Worm (Caenorhabditis elegans): ENCODE measurements around the gene subs-4.
A peak's percentile ranks its signal among the peaks of the same experiment; 100 is the strongest.

The subs-4 gene

DNA sequence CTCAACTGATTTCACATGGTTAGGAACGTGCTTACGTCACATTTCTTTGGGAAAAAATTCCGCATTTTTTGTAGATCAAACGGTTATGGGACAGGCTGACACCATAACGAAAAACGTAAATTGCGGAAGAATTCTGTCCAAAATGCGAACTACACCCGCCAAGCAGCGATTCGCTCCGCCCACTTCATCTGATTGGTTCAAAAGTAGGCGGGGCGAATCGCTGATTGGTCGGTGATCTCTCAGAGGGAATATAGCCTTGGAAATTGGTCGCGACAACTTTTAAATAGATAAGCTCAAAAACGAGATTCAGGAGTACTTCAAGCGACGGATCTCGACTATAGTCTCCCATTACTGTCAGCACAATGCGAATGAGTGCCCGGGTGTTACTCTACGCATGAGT, 44.4 kb upstream of the subs-4 start:
- TF ChIP-seq mep-1 (tag; optimal IDR thresholded peaks at IDR 0.05): no peak
- no peak for TF ChIP-seq M03D4.4 (tag; optimal IDR thresholded peaks at IDR 0.05)
- TF ChIP-seq nhr-76 (tag; optimal IDR thresholded peaks at IDR 0.05): no peak
- TF ChIP-seq nhr-12 (tag; optimal IDR thresholded peaks at IDR 0.05): no peak
- no peak for TF ChIP-seq nhr-2 (tag; optimal IDR thresholded peaks at IDR 0.05)
- TF ChIP-seq bed-3 (GFP tag; optimal IDR thresholded peaks at IDR 0.05): no peak
- TF ChIP-seq mls-2 (tag; optimal IDR thresholded peaks at IDR 0.05): no peak
- TF ChIP-seq ztf-11 (tag; optimal IDR thresholded peaks at IDR 0.05): no peak
- no peak for TF ChIP-seq sptf-1 (tag; optimal IDR thresholded peaks at IDR 0.05)
- TF ChIP-seq pha-4 (tag; optimal IDR thresholded peaks at IDR 0.05): no peak
- TF ChIP-seq blmp-1 (tag; optimal IDR thresholded peaks at IDR 0.05): no peak
- TF ChIP-seq ceh-83 (GFP tag; optimal IDR thresholded peaks at IDR 0.05): no peak
- no peak for TF ChIP-seq unc-62 (GFP tag; optimal IDR thresholded peaks at IDR 0.05)
- TF ChIP-seq mab-5 (tag; optimal IDR thresholded peaks at IDR 0.05): no peak
- no peak for TF ChIP-seq ceh-39 (tag; optimal IDR thresholded peaks at IDR 0.05)
- no peak for TF ChIP-seq ham-2 (GFP tag; optimal IDR thresholded peaks at IDR 0.05)
- TF ChIP-seq unc-120 (tag; optimal IDR thresholded peaks at IDR 0.05; ENCODE audit: poor library complexity, severe bottlenecking): no peak
- TF ChIP-seq cnd-1 (tag; optimal IDR thresholded peaks at IDR 0.05): no peak
- TF ChIP-seq nhr-28 (tag; optimal IDR thresholded peaks at IDR 0.05): no peak
- no peak for TF ChIP-seq sem-2 (GFP tag; optimal IDR thresholded peaks at IDR 0.05)

DNA sequence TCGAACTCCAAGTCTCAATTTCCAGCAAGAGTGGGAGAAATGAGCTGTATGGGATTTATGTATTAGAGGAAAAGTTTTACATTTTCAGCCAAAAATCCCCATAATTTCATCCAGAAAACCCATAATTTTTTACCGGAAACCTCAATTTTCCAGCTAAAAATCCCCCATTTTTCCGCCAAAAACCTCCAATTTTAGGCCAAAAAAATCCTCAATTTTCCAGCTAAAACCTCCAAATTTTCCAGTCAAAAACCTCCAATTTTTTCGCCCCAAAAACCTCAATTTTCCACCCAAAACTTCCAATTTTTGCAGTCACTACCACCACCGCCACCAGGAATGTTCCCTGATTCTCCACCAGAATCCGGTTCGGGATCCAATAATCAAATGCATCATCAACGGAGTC, 40.6 kb upstream of the subs-4 start:
- no peak for TF ChIP-seq sem-2 (GFP tag; optimal IDR thresholded peaks at IDR 0.05)
- TF ChIP-seq elt-1 (tag; optimal IDR thresholded peaks at IDR 0.05; ENCODE audit: borderline replicate concordance, insufficient read depth): no peak
- no peak for TF ChIP-seq blmp-1 (tag; optimal IDR thresholded peaks at IDR 0.05)
- no peak for TF ChIP-seq snpc-4 (tag; optimal IDR thresholded peaks at IDR 0.05)
- no peak for TF ChIP-seq tbx-8 (GFP tag; optimal IDR thresholded peaks at IDR 0.05)
- no peak for TF ChIP-seq ceh-39 (tag; optimal IDR thresholded peaks at IDR 0.05)
- TF ChIP-seq lsy-2 (tag; optimal IDR thresholded peaks at IDR 0.05): no peak
- TF ChIP-seq elt-3 (tag; optimal IDR thresholded peaks at IDR 0.05): no peak
- no peak for TF ChIP-seq pha-4 (tag; optimal IDR thresholded peaks at IDR 0.05)
- TF ChIP-seq ham-2 (GFP tag; optimal IDR thresholded peaks at IDR 0.05): no peak
- no peak for TF ChIP-seq flh-1 (GFP tag; optimal IDR thresholded peaks at IDR 0.05)
- no peak for TF ChIP-seq mep-1 (tag; optimal IDR thresholded peaks at IDR 0.05)
- TF ChIP-seq ztf-11 (tag; optimal IDR thresholded peaks at IDR 0.05): no peak
- TF ChIP-seq lin-32 (GFP tag; optimal IDR thresholded peaks at IDR 0.05): no peak
- TF ChIP-seq lin-13 (tag; optimal IDR thresholded peaks at IDR 0.05): no peak
- no peak for TF ChIP-seq zip-8 (tag; optimal IDR thresholded peaks at IDR 0.05)
- TF ChIP-seq nhr-2 (tag; optimal IDR thresholded peaks at IDR 0.05): no peak
- no peak for TF ChIP-seq nhr-76 (tag; optimal IDR thresholded peaks at IDR 0.05)

DNA sequence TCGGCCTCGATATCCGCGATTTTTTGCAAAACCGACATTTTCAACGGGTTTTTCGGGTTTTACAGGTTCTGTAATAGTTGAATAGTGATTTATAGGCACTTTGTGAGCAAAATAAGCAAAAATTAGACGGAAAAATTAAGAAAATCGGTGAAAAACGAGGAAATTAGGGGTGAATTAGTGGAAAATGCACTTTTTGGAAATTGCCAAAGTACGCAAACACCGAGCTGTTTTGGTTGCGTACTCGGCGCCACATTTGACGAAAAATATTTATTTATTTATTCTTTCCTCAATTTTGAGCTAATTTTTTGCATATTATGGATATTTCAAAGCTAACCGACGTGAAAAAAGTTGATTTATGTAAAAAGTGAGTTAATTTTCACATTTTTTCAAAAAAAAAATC, 39.0 kb upstream of the subs-4 start, which contains the start of the genes T28D6.6 and pen-2:
Gene T28D6.6 (minus strand): TSS at position 68 of the 400 bp plus-strand sequence.
Gene pen-2 (plus strand): TSS at position 282 of the 400 bp plus-strand sequence.
- TF ChIP-seq unc-120 (tag; optimal IDR thresholded peaks at IDR 0.05; ENCODE audit: poor library complexity, severe bottlenecking) (peak; percentile 31), lin-32 (GFP tag; optimal IDR thresholded peaks at IDR 0.05) (no peak), ces-1 (GFP tag; optimal IDR thresholded peaks at IDR 0.05) (peak; percentile 74)

DNA sequence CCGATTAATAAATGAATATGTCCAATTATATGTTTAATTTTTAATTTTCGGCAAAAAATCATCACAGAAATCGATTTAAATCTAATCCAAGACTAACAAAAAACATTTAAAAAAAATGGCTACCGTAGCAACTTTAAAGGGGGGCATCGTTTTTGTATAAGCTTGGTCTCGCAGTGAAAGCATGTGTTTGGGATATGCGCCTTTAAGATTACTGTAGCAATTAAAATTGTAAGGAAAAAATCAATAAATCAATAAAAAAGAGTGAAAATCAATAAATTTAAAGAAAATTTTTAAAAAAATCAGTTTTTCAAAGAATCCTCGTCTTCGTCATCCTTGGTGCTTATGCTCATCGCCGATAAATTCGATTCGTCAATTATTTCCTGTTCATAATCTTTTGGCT, 37.9 kb upstream of the subs-4 start:
- no peak for TF ChIP-seq lin-13 (tag; optimal IDR thresholded peaks at IDR 0.05)
- no peak for TF ChIP-seq M03D4.4 (tag; optimal IDR thresholded peaks at IDR 0.05)
- TF ChIP-seq ceh-43 (GFP tag; optimal IDR thresholded peaks at IDR 0.05): no peak
- TF ChIP-seq elt-3 (tag; optimal IDR thresholded peaks at IDR 0.05): no peak
- no peak for TF ChIP-seq elt-1 (tag; optimal IDR thresholded peaks at IDR 0.05; ENCODE audit: borderline replicate concordance, insufficient read depth)
- no peak for TF ChIP-seq unc-62 (GFP tag; optimal IDR thresholded peaks at IDR 0.05)
- no peak for TF ChIP-seq flh-1 (GFP tag; optimal IDR thresholded peaks at IDR 0.05)
- TF ChIP-seq bed-3 (GFP tag; optimal IDR thresholded peaks at IDR 0.05): no peak
- TF ChIP-seq tbx-8 (GFP tag; optimal IDR thresholded peaks at IDR 0.05): no peak

DNA sequence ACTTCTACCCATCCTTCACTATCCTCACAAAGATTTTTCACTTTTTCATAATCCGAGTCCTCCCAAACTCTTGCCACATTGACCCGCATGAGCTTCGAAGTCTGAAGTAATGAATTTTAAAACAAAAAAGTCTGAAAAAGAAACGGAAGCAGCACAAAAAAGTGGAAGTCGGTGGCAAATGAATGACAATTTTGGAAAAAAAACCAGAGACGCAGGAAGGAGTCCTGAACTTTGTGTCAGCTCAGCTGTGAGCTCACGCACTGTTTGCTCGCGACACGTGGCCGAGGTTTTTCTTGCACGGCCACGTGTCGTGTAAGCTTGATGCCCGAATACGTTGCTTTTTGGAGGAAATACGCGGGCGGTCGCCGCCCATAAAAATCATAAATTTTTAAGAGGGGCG, 35.6 kb upstream of the subs-4 start, which contains the start of gene T28D6.7:
Gene T28D6.7 (minus strand): TSS at position 101 of the 400 bp plus-strand sequence.
- no peak for TF ChIP-seq nhr-12 (tag; optimal IDR thresholded peaks at IDR 0.05)
- TF ChIP-seq elt-3 (tag; optimal IDR thresholded peaks at IDR 0.05): no peak
- no peak for TF ChIP-seq ceh-39 (tag; optimal IDR thresholded peaks at IDR 0.05)
- no peak for TF ChIP-seq ceh-43 (GFP tag; optimal IDR thresholded peaks at IDR 0.05)
- no peak for TF ChIP-seq lin-13 (tag; optimal IDR thresholded peaks at IDR 0.05)
- TF ChIP-seq sem-2 (GFP tag; optimal IDR thresholded peaks at IDR 0.05): no peak
- no peak for TF ChIP-seq tbx-8 (GFP tag; optimal IDR thresholded peaks at IDR 0.05)
- TF ChIP-seq mls-2 (tag; optimal IDR thresholded peaks at IDR 0.05): no peak
- TF ChIP-seq mep-1 (tag; optimal IDR thresholded peaks at IDR 0.05): no peak
- TF ChIP-seq nhr-237 (tag; optimal IDR thresholded peaks at IDR 0.05): no peak
- no peak for TF ChIP-seq bed-3 (GFP tag; optimal IDR thresholded peaks at IDR 0.05)
- TF ChIP-seq M03D4.4 (tag; optimal IDR thresholded peaks at IDR 0.05): no peak
- no peak for TF ChIP-seq mab-5 (tag; optimal IDR thresholded peaks at IDR 0.05)
- TF ChIP-seq nhr-76 (tag; optimal IDR thresholded peaks at IDR 0.05): no peak
- TF ChIP-seq unc-62 (GFP tag; optimal IDR thresholded peaks at IDR 0.05): no peak

Measured in whole organism, mixed stage, embryonic.